Fruit fly (Drosophila melanogaster): ENCODE results near the gene CG13674.

CG13674 gene

DNA sequence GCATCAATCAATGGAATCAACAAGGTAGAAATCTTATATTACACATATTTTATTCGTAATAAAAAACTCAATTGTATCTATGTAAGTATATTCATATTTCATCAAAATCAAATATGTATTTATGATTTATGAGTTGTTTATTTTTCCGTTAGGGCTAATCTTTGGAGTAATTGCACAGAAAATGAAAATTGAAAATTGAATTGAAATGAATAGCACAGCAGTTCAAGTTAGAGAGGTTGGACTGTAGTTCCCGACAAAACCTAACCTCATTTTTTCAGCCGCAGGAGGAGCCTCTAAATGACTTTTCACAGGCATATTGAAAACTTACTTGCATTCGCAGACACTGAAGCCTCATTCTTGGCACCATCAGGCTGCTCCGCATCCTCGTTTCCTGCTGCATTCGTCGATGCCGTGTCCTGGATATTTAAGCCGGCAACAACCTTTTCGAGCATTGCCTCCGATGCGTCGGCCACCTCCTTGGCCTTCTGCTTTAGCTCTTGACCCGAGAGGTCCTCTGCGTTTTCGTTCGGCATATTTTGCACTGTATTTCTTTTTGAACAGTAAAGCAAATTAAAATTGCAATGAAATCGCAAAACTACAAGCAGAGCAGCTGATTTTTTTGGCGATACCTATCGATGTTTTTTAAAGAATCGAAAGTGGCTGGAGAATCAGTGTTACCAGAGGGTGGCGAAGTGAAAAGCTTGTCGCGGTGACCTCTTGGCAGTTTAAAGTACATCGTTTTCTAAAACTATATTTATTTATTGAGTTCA is 40.8 kb downstream of the CG13674 start, which contains the start of gene Nmt (continued):
- TF ChIP-seq CG16815 (GFP tag; optimal IDR thresholded peaks at IDR 0.05), result no peak
- TF ChIP-seq C15 (GFP tag; IDR thresholded peaks at IDR 0.05), result no peak
- TF ChIP-seq CG12942 (GFP tag; optimal IDR thresholded peaks at IDR 0.05), result peak; percentile 14
- TF ChIP-seq Fer2 (tag; optimal IDR thresholded peaks at IDR 0.05), result no peak
- TF ChIP-seq CG8290 (GFP tag; optimal IDR thresholded peaks at IDR 0.05), result no peak
- peak in 1 of 2 experiments; percentile 3 for TF ChIP-seq CG8290 (tag; optimal IDR thresholded peaks at IDR 0.05)
- peak; percentile 22 for TF ChIP-seq CG12391 (tag; optimal IDR thresholded peaks at IDR 0.05)
- TF ChIP-seq Meics (GFP tag; optimal IDR thresholded peaks at IDR 0.05), result no peak
- TF ChIP-seq pb (GFP tag; optimal IDR thresholded peaks at IDR 0.05), result no peak
- no peak for TF ChIP-seq shn (GFP tag; optimal IDR thresholded peaks at IDR 0.05)
- no peak for TF ChIP-seq so (GFP tag; IDR thresholded peaks at IDR 0.05)
- no peak for TF ChIP-seq gcm2 (GFP tag; optimal IDR thresholded peaks at IDR 0.05)
- TF ChIP-seq Eip74EF (GFP tag; optimal IDR thresholded peaks at IDR 0.05), result no peak
- peak; percentile 7 for TF ChIP-seq fd3F (GFP tag; optimal IDR thresholded peaks at IDR 0.05)
- no peak for TF ChIP-seq wdn (GFP tag; IDR thresholded peaks at IDR 0.05)
- TF ChIP-seq pnt (GFP tag; optimal IDR thresholded peaks at IDR 0.05), result no peak
- TF ChIP-seq tap (tag; optimal IDR thresholded peaks at IDR 0.05), result no peak

DNA sequence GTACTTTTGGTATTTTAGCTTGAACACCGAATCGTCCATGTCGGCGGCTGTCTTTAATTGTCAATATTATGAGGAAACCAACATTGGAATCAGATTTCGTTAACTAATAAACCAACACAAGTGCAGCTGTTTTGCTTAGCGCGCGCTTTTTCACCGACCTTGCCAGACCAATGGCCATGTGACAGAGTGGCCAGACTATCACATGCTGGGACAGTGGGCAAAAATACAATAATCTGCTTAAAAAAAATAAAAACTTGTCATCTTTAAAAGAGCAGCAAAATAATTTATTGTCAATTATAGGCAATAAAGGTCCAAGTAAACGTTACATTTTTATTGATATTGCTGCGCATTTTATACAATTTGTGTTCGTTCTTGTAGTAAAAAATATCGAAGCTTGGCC is 43.0 kb downstream of the CG13674 start, which contains the start of gene RecQ4:
RecQ4 (minus strand) TSS at position 161 of the 400 bp plus-strand sequence.
- no peak for TF ChIP-seq CG4404 (GFP tag; IDR thresholded peaks at IDR 0.05)
- no peak for TF ChIP-seq CG12391 (tag; optimal IDR thresholded peaks at IDR 0.05)
- TF ChIP-seq nmo (GFP tag; optimal IDR thresholded peaks at IDR 0.05), result peak; percentile 42
- no peak for TF ChIP-seq z (GFP tag; IDR thresholded peaks at IDR 0.05)
- TF ChIP-seq CG6654 (GFP tag; optimal IDR thresholded peaks at IDR 0.05), result no peak
- no peak for TF ChIP-seq Antp (GFP tag; optimal IDR thresholded peaks at IDR 0.05)
- no peak for TF ChIP-seq so (GFP tag; IDR thresholded peaks at IDR 0.05)
- TF ChIP-seq Doc3 (GFP tag; IDR thresholded peaks at IDR 0.05; ENCODE audit: partially characterized antibody), result 0 out of 3 replicates have a peak, but pooled peaks have one; percentile 26
- TF ChIP-seq CG6175 (GFP tag; IDR thresholded peaks at IDR 0.05), result no peak
- peak; percentile 87 for TF ChIP-seq CG3847 (GFP tag; IDR thresholded peaks at IDR 0.05)
- TF ChIP-seq nerfin-2 (GFP tag; IDR thresholded peaks at IDR 0.05; ENCODE audit: partially characterized antibody), result no peak
- no peak for TF ChIP-seq CG11696 (GFP tag; IDR thresholded peaks at IDR 0.05)
- no peak for TF ChIP-seq Oaz (GFP tag; IDR thresholded peaks at IDR 0.05)
- no peak for TF ChIP-seq Fer3 (tag; optimal IDR thresholded peaks at IDR 0.05)
- TF ChIP-seq CG10321 (GFP tag; IDR thresholded peaks at IDR 0.05), result no peak
- TF ChIP-seq bigmax (GFP tag; optimal IDR thresholded peaks at IDR 0.05), result peak; percentile 54
- TF ChIP-seq tin (GFP tag; optimal IDR thresholded peaks at IDR 0.05), result peak; percentile 25
- TF ChIP-seq lbe (GFP tag; optimal IDR thresholded peaks at IDR 0.05), result no peak
- TF ChIP-seq Bdp1 (GFP tag; optimal IDR thresholded peaks at IDR 0.05), result no peak
- peak; percentile 8 for TF ChIP-seq CG4617 (GFP tag; optimal IDR thresholded peaks at IDR 0.05; ENCODE audit: borderline replicate concordance)
- TF ChIP-seq danr (GFP tag; IDR thresholded peaks at IDR 0.05), result no peak
- TF ChIP-seq vfl (GFP tag; optimal IDR thresholded peaks at IDR 0.05), result peak; percentile 48
- TF ChIP-seq CG11456 (GFP tag; IDR thresholded peaks at IDR 0.05), result no peak
- no peak for TF ChIP-seq CG14860 (GFP tag; IDR thresholded peaks at IDR 0.05; ENCODE audit: partially characterized antibody)
- TF ChIP-seq Bteb2 (GFP tag; optimal IDR thresholded peaks at IDR 0.05), result no peak
- no peak for TF ChIP-seq HLHmδ (GFP tag; optimal IDR thresholded peaks at IDR 0.05)
- TF ChIP-seq pho (GFP tag; optimal IDR thresholded peaks at IDR 0.05), result no peak
- no peak for TF ChIP-seq ase (GFP tag; IDR thresholded peaks at IDR 0.05)
- TF ChIP-seq sob (GFP tag; IDR thresholded peaks at IDR 0.05), result no peak
- TF ChIP-seq schlank (tag; optimal IDR thresholded peaks at IDR 0.05), result no peak
- TF ChIP-seq CG15514 (GFP tag; optimal IDR thresholded peaks at IDR 0.05), result peak; percentile 62
- TF ChIP-seq CG3726 (GFP tag; IDR thresholded peaks at IDR 0.05), result no peak
- no peak for TF ChIP-seq bcd (GFP tag; optimal IDR thresholded peaks at IDR 0.05)
- TF ChIP-seq vnd (GFP tag; IDR thresholded peaks at IDR 0.05; ENCODE audit: partially characterized antibody), result no peak

Measured in whole organism, embryonic.